Worm (Caenorhabditis elegans) whole organism, mixed stage, embryonic: ENCODE measurements around the gene F46C8.8.

Source experiments
- lin-32 ChIP-seq: fragments of 200-800 bp; sonication (Bioruptor generic); optimal IDR thresholded peaks from 2 replicates; lab custom pipeline; 2018; ENCODE audit warnings: mild to moderate bottlenecking, missing genetic modification characterization, missing compliant biosample characterization
- mep-1 ChIP-seq: fragments of 150-350 bp; optimal IDR thresholded peaks from 2 replicates; lab custom pipeline; 2017; ENCODE audit warnings: missing biosample characterization, missing genetic modification reagents, missing genetic modification characterization, inconsistent platforms
- pha-4 ChIP-seq: fragments of 150-350 bp; optimal IDR thresholded peaks from 2 replicates; lab custom pipeline; 2018; ENCODE audit warnings: missing biosample characterization, missing genetic modification reagents, missing genetic modification characterization

DNA sequence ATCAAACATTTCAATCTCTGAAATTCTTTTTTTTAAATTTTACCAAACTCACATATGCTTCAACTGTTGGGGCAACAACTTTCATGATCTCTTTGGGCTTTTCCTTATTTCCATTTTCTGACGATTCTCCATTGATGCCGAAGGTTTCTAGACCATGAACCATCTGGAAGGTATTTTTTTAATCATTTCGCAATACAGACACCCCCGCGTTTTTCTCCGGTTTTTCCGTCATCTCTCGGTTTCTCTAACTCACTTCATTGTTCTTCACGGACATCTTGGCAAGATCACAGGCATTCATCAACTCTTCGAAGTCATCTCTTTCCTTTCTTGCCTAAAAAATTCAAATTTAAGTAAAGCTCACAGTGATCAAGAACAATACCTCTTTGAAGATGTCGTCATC lies 18.9 kb upstream of the F46C8.8 start:
- TF ChIP-seq pha-4 (tag; lab: Kevin White, UChicago) (no peak), mep-1 (no peak), lin-32 (GFP tag; lab: Kevin White, UChicago) (no peak)
